Fruit fly (Drosophila melanogaster) S2 (cell line): Measurements from ENCODE around the gene Nf1.

Experiments used
- CG8478 ChIP-seq: fragments of >200 bp; optimal IDR thresholded peaks from 2 replicates; lab custom pipeline; 2018
- CTCF ChIP-seq, 2 experiments: fragments of >200 bp; optimal IDR thresholded peaks; 2 replicates each; lab custom pipeline; 2018

DNA sequence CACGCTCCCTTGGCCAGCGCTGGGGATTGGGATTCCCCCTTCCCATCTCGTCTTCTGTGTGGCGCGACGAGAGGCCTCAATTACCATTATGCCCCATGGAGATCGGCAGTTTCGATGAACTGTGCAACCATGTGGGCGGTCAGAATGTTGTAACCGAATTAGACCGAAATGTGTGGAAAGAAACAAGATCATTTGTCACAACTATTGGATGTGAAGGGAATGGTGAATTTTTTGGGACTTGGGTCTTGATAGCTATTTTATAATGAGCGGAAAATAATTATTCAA, 30.8 kb downstream of the Nf1 start:
- TF ChIP-seq CG8478, result no peak
- no peak for TF ChIP-seq CTCF (optimal IDR thresholded peaks at IDR 0.05; lab: Kevin White, UChicago)
